Worm (Caenorhabditis elegans) whole organism, midembryonic: ENCODE results near the gene F18A1.7.

Experiments
- T22C8.4 ChIP-seq: fragments of 200-800 bp; sonication (Bioruptor generic); IDR thresholded peaks from 2 replicates; pipeline ENCODE4 v1.3.6; 2022; ENCODE audit warnings: missing genetic modification characterization, missing compliant biosample characterization
- cog-1 ChIP-seq: sonication (generic microtip); optimal IDR thresholded peaks from 2 replicates; lab custom pipeline; 2016; ENCODE audit warnings: missing genetic modification characterization, missing compliant biosample characterization
- flt-1 ChIP-seq: fragments of 200-800 bp; sonication (Bioruptor generic); IDR thresholded peaks from 2 replicates; pipeline ENCODE4 v1.3.6; 2022; ENCODE audit warnings: missing genetic modification characterization, missing compliant biosample characterization
- klf-2 ChIP-seq: fragments of 200-800 bp; sonication (Bioruptor generic); conservative IDR thresholded peaks from 2 replicates; pipeline ENCODE4 v1.3.6; 2022; ENCODE audit warnings: missing genetic modification reagents, missing genetic modification characterization, missing compliant biosample characterization
- med-1 ChIP-seq: sonication (generic microtip); optimal IDR thresholded peaks from 2 replicates; lab custom pipeline; 2017; ENCODE audit warnings: missing genetic modification characterization, mild to moderate bottlenecking, missing compliant biosample characterization, antibody characterized with exemption, missing genetic modification reagents; ENCODE audit not compliant: insufficient read depth
- ref-1 ChIP-seq: fragments of 200-800 bp; sonication (Bioruptor generic); conservative IDR thresholded peaks from 2 replicates; pipeline ENCODE4 v1.3.6; 2022; ENCODE audit warnings: missing genetic modification reagents, missing genetic modification characterization, missing compliant biosample characterization
- tab-1 ChIP-seq: fragments of 200-800 bp; sonication (Bioruptor generic); IDR thresholded peaks from 2 replicates; pipeline ENCODE4 v1.3.6; 2022; ENCODE audit warnings: missing genetic modification characterization, missing compliant biosample characterization
- ztf-23 ChIP-seq: fragments of 200-800 bp; sonication (Bioruptor generic); IDR thresholded peaks from 2 replicates; pipeline ENCODE4 v1.3.6; 2022; ENCODE audit warnings: missing genetic modification reagents, missing genetic modification characterization, missing compliant biosample characterization
- ztf-29 ChIP-seq: fragments of 200-800 bp; sonication (Bioruptor generic); IDR thresholded peaks from 2 replicates; pipeline ENCODE4 v1.3.6; 2022; ENCODE audit warnings: missing genetic modification reagents, missing genetic modification characterization, missing compliant biosample characterization

Gene F18A1.7

ce11 chrII:7675752-7676151 is 12.2 kb upstream of the F18A1.7 start:
- TF ChIP-seq cog-1 (tag; lab: Kevin White, UChicago) (no peak), T22C8.4 (GFP tag; lab: Robert Waterston, UW) (no peak), tab-1 (GFP tag; lab: Robert Waterston, UW) (no peak), ztf-23 (GFP tag; lab: Robert Waterston, UW) (no peak), ref-1 (GFP tag; lab: Robert Waterston, UW) (no peak), klf-2 (GFP tag; lab: Robert Waterston, UW) (no peak), flt-1 (no peak), ztf-29 (GFP tag; lab: Robert Waterston, UW) (no peak)

ce11 chrII:7671705-7672104 is 8.2 kb upstream of the F18A1.7 start, which contains the start of gene lir-1:
TSS of gene lir-1 (plus strand) at chrII:7672005.
- TF ChIP-seq T22C8.4 (GFP tag; lab: Robert Waterston, UW) (no peak), ref-1 (GFP tag; lab: Robert Waterston, UW) (no peak), klf-2 (GFP tag; lab: Robert Waterston, UW) (no peak), ztf-29 (GFP tag; lab: Robert Waterston, UW) (no peak), flt-1 (no peak), med-1 (GFP tag; lab: Kevin White, UChicago) (no peak), ztf-23 (GFP tag; lab: Robert Waterston, UW) (no peak), tab-1 (GFP tag; lab: Robert Waterston, UW) (no peak), cog-1 (tag; lab: Kevin White, UChicago) (no peak)

ce11 chrII:7670039-7670438 is 6.5 kb upstream of the F18A1.7 start:
- TF ChIP-seq tab-1 (GFP tag; lab: Robert Waterston, UW): no peak
- TF ChIP-seq klf-2 (GFP tag; lab: Robert Waterston, UW): no peak
- no peak for TF ChIP-seq cog-1 (tag; lab: Kevin White, UChicago)
- no peak for TF ChIP-seq ref-1 (GFP tag; lab: Robert Waterston, UW)
- TF ChIP-seq flt-1: no peak
- no peak for TF ChIP-seq ztf-23 (GFP tag; lab: Robert Waterston, UW)
- no peak for TF ChIP-seq ztf-29 (GFP tag; lab: Robert Waterston, UW)
- TF ChIP-seq T22C8.4 (GFP tag; lab: Robert Waterston, UW): no peak
- TF ChIP-seq med-1 (GFP tag; lab: Kevin White, UChicago): no peak

ce11 chrII:7669409-7669808 is 5.9 kb upstream of the F18A1.7 start:
- TF ChIP-seq flt-1 (peak; percentile 54; the same call in 1 of the 2 replicates), tab-1 (GFP tag; lab: Robert Waterston, UW) (0 out of 2 replicates have a peak, but pooled peaks have one; percentile 46), cog-1 (tag; lab: Kevin White, UChicago) (no peak), ref-1 (GFP tag; lab: Robert Waterston, UW) (no peak), ztf-23 (GFP tag; lab: Robert Waterston, UW) (no peak), med-1 (GFP tag; lab: Kevin White, UChicago) (no peak)

- TF ChIP-seq med-1 (GFP tag; lab: Kevin White, UChicago) (no peak), T22C8.4 (GFP tag; lab: Robert Waterston, UW) (no peak), ztf-23 (GFP tag; lab: Robert Waterston, UW) (no peak), cog-1 (tag; lab: Kevin White, UChicago) (no peak), flt-1 (no peak), tab-1 (GFP tag; lab: Robert Waterston, UW) (no peak), ref-1 (GFP tag; lab: Robert Waterston, UW) (no peak)
Observed at ce11 chrII:7666967-7667366, 3.4 kb upstream of the F18A1.7 start, which contains the start of gene lir-2. TSS of gene lir-2 (plus strand) at chrII:7667267.

ce11 chrII:7666338-7666737 is 2.8 kb upstream of the F18A1.7 start:
- no peak for TF ChIP-seq med-1 (GFP tag; lab: Kevin White, UChicago)
- TF ChIP-seq tab-1 (GFP tag; lab: Robert Waterston, UW): no peak
- no peak for TF ChIP-seq klf-2 (GFP tag; lab: Robert Waterston, UW)
- no peak for TF ChIP-seq ztf-23 (GFP tag; lab: Robert Waterston, UW)
- TF ChIP-seq ztf-29 (GFP tag; lab: Robert Waterston, UW): no peak
- TF ChIP-seq ref-1 (GFP tag; lab: Robert Waterston, UW): no peak
- no peak for TF ChIP-seq T22C8.4 (GFP tag; lab: Robert Waterston, UW)
- TF ChIP-seq cog-1 (tag; lab: Kevin White, UChicago): no peak
- no peak for TF ChIP-seq flt-1

ce11 chrII:7663028-7663427 is 526 bp downstream of the F18A1.7 start:
- TF ChIP-seq ref-1 (GFP tag; lab: Robert Waterston, UW) (no peak), tab-1 (GFP tag; lab: Robert Waterston, UW) (no peak)

ce11 chrII:7662008-7662686 is 1.4 kb downstream of the F18A1.7 start, which contains the start of gene alfa-1:
TSS of gene alfa-1 (minus strand) at chrII:7662522.
- TF ChIP-seq flt-1: no peak
- TF ChIP-seq tab-1 (GFP tag; lab: Robert Waterston, UW): no peak
- no peak for TF ChIP-seq ztf-23 (GFP tag; lab: Robert Waterston, UW)
- TF ChIP-seq T22C8.4 (GFP tag; lab: Robert Waterston, UW): no peak; the same call in 1 of the 2 replicates
- no peak for TF ChIP-seq med-1 (GFP tag; lab: Kevin White, UChicago)
- TF ChIP-seq ref-1 (GFP tag; lab: Robert Waterston, UW): no peak
- TF ChIP-seq cog-1 (tag; lab: Kevin White, UChicago): no peak
- TF ChIP-seq klf-2 (GFP tag; lab: Robert Waterston, UW): no peak
- no peak for TF ChIP-seq ztf-29 (GFP tag; lab: Robert Waterston, UW)

- TF ChIP-seq flt-1 (no peak), med-1 (GFP tag; lab: Kevin White, UChicago) (no peak), tab-1 (GFP tag; lab: Robert Waterston, UW) (no peak), ref-1 (GFP tag; lab: Robert Waterston, UW) (no peak)
Observed at ce11 chrII:7651171-7651570, 12.4 kb downstream of the F18A1.7 start, which contains the start of gene pde-4. TSS of gene pde-4 (minus strand) at chrII:7651246.
